Worm (Caenorhabditis elegans) whole organism, late embryonic: Measurements from ENCODE around the gene ubc-9.

Experiments used
- C38D4.7 ChIP-seq: fragments of 200-800 bp; sonication (Bioruptor generic); optimal IDR thresholded peaks from 2 replicates; lab custom pipeline; 2018; ENCODE audit warnings: mild to moderate bottlenecking, missing genetic modification characterization, moderate library complexity, missing compliant biosample characterization
- ahr-1 ChIP-seq: sonication (generic microtip); optimal IDR thresholded peaks from 2 replicates; lab custom pipeline; 2016; ENCODE audit warnings: missing genetic modification characterization, missing compliant biosample characterization
- ceh-14 ChIP-seq: sonication (generic microtip); optimal IDR thresholded peaks from 2 replicates; lab custom pipeline; 2016; ENCODE audit warnings: missing genotype, missing genetic modification characterization, missing compliant biosample characterization
- ceh-18 ChIP-seq: sonication (generic microtip); optimal IDR thresholded peaks from 2 replicates; lab custom pipeline; 2016; ENCODE audit warnings: missing genetic modification characterization, missing compliant biosample characterization
- ceh-19 ChIP-seq: fragments of 200-800 bp; sonication (Bioruptor generic); optimal IDR thresholded peaks from 2 replicates; lab custom pipeline; 2018; ENCODE audit warnings: mild to moderate bottlenecking, missing genetic modification characterization, missing compliant biosample characterization
- ceh-31 ChIP-seq: sonication (generic microtip); optimal IDR thresholded peaks from 2 replicates; lab custom pipeline; 2016; ENCODE audit warnings: missing genetic modification characterization, missing compliant biosample characterization
- ceh-34 ChIP-seq: sonication (generic microtip); optimal IDR thresholded peaks from 2 replicates; lab custom pipeline; 2016; ENCODE audit warnings: mild to moderate bottlenecking, missing genetic modification characterization, missing compliant biosample characterization
- ceh-48 ChIP-seq: sonication (generic microtip); optimal IDR thresholded peaks from 2 replicates; lab custom pipeline; 2016; ENCODE audit warnings: missing genetic modification characterization, inconsistent platforms, missing compliant biosample characterization
- dmd-4 ChIP-seq: sonication (generic microtip); optimal IDR thresholded peaks from 2 replicates; lab custom pipeline; 2016; ENCODE audit warnings: borderline replicate concordance, missing genetic modification characterization, missing compliant biosample characterization
- dve-1 ChIP-seq: sonication (generic microtip); optimal IDR thresholded peaks from 2 replicates; lab custom pipeline; 2017; ENCODE audit warnings: antibody characterized with exemption, mild to moderate bottlenecking, missing genetic modification characterization, missing compliant biosample characterization
- elt-2 ChIP-seq: sonication (generic microtip); optimal IDR thresholded peaks from 2 replicates; lab custom pipeline; 2016; ENCODE audit warnings: missing genetic modification reagents, missing genetic modification characterization, missing compliant biosample characterization
- fkh-10 ChIP-seq: fragments of 150-350 bp; optimal IDR thresholded peaks from 2 replicates; lab custom pipeline; 2014; ENCODE audit warnings: missing biosample characterization, missing genetic modification reagents, missing genetic modification characterization
- hlh-15 ChIP-seq: sonication (generic microtip); optimal IDR thresholded peaks from 2 replicates; lab custom pipeline; 2016; ENCODE audit warnings: missing genetic modification characterization, missing compliant biosample characterization
- hlh-30 ChIP-seq: sonication (generic microtip); optimal IDR thresholded peaks from 2 replicates; lab custom pipeline; 2017; ENCODE audit warnings: antibody characterized with exemption, missing genetic modification characterization, missing compliant biosample characterization; ENCODE audit not compliant: insufficient read depth
- hlh-6 ChIP-seq: sonication (generic microtip); optimal IDR thresholded peaks from 2 replicates; lab custom pipeline; 2016; ENCODE audit warnings: missing genotype, missing genetic modification characterization, missing compliant biosample characterization
- hlh-8 ChIP-seq: sonication (generic microtip); optimal IDR thresholded peaks from 2 replicates; lab custom pipeline; 2016; ENCODE audit warnings: missing genotype, missing genetic modification characterization, missing compliant biosample characterization
- lim-6 ChIP-seq: sonication (generic microtip); optimal IDR thresholded peaks from 2 replicates; lab custom pipeline; 2016; ENCODE audit warnings: missing genetic modification characterization, missing compliant biosample characterization
- lin-11 ChIP-seq: fragments of 200-800 bp; sonication (Bioruptor generic); optimal IDR thresholded peaks from 2 replicates; lab custom pipeline; 2018; ENCODE audit warnings: mild to moderate bottlenecking, missing genetic modification characterization, missing compliant biosample characterization
- madf-2 ChIP-seq: sonication (generic microtip); optimal IDR thresholded peaks from 2 replicates; lab custom pipeline; 2017; ENCODE audit warnings: missing genetic modification characterization, missing compliant biosample characterization
- pag-3 ChIP-seq: sonication (generic microtip); optimal IDR thresholded peaks from 2 replicates; lab custom pipeline; 2016; ENCODE audit warnings: missing compliant biosample characterization, missing genetic modification characterization, borderline replicate concordance
- pat-9 ChIP-seq: fragments of 200-800 bp; sonication (Bioruptor generic); optimal IDR thresholded peaks from 2 replicates; lab custom pipeline; 2018; ENCODE audit warnings: mild to moderate bottlenecking, missing genetic modification characterization, moderate library complexity, missing compliant biosample characterization
- pax-1 ChIP-seq: fragments of 150-350 bp; optimal IDR thresholded peaks from 2 replicates; lab custom pipeline; 2014; ENCODE audit warnings: missing biosample characterization, missing genetic modification characterization
- pha-4 ChIP-seq: fragments of 150-350 bp; optimal IDR thresholded peaks from 2 replicates; lab custom pipeline; 2018; ENCODE audit warnings: missing biosample characterization, missing genetic modification reagents, missing genetic modification characterization
- pros-1 ChIP-seq: fragments of 150-350 bp; optimal IDR thresholded peaks from 2 replicates; lab custom pipeline; 2014; ENCODE audit warnings: missing biosample characterization, missing genetic modification reagents, missing genetic modification characterization
- sdc-2 ChIP-seq: sonication (generic microtip); optimal IDR thresholded peaks from 2 replicates; lab custom pipeline; 2016; ENCODE audit warnings: missing genotype, missing genetic modification characterization, missing compliant biosample characterization
- sox-2 ChIP-seq: fragments of 200-800 bp; sonication (Bioruptor generic); IDR thresholded peaks from 2 replicates; pipeline ENCODE4 v1.3.6; 2022; ENCODE audit warnings: missing genetic modification reagents, missing genetic modification characterization, missing compliant biosample characterization
- sox-4 ChIP-seq: sonication (generic microtip); optimal IDR thresholded peaks from 2 replicates; lab custom pipeline; 2017; ENCODE audit warnings: mild to moderate bottlenecking, missing genetic modification characterization, inconsistent platforms, missing compliant biosample characterization
- unc-55 ChIP-seq: sonication (generic microtip); optimal IDR thresholded peaks from 2 replicates; lab custom pipeline; 2017; ENCODE audit warnings: missing biosample characterization, missing genetic modification reagents, missing genetic modification characterization
- unc-86 ChIP-seq: sonication (generic microtip); optimal IDR thresholded peaks from 2 replicates; lab custom pipeline; 2016; ENCODE audit warnings: missing genetic modification characterization, missing compliant biosample characterization
- zip-5 ChIP-seq: sonication (generic microtip); optimal IDR thresholded peaks from 2 replicates; lab custom pipeline; 2016; ENCODE audit warnings: missing genetic modification characterization, missing compliant biosample characterization
- ztf-16 ChIP-seq: sonication (generic microtip); optimal IDR thresholded peaks from 2 replicates; lab custom pipeline; 2017; ENCODE audit warnings: missing genetic modification characterization, missing compliant biosample characterization

ubc-9 gene

ce11 chrIV:4612597-4612996, 38.2 kb upstream of the ubc-9 start:
- TF ChIP-seq pat-9 (tag; lab: Kevin White, UChicago) = no peak
- TF ChIP-seq unc-55 (GFP tag; lab: Kevin White, UChicago) = no peak
- no peak for TF ChIP-seq hlh-6 (tag; lab: Kevin White, UChicago)
- no peak for TF ChIP-seq dve-1 (tag; lab: Kevin White, UChicago)
- TF ChIP-seq, all 69 proteins: peak for 0

DNA sequence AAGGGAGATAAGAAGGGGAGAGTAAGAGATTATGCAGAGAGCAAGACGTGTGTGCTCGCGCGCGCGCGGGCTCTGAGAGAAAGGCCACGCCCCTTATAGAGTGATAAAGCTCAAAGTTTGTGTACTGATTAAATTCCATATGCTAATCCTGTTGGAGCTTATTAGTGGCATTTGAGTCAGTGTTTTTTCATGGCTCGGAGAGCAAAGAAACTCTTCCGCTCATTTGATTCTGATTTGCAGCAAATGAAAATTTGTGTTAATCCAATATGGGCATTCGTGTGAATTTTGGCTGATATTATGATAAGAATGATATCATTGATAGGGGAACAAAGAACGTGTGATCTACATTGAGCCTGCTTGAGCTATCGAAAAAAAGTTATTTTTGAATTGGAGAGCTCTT, 37.3 kb upstream of the ubc-9 start:
- TF ChIP-seq ceh-14 (tag; lab: Kevin White, UChicago) = peak; percentile 3
- TF ChIP-seq pat-9 (tag; lab: Kevin White, UChicago) = no peak

- TF ChIP-seq ceh-31 (tag; lab: Kevin White, UChicago) (peak; percentile 4), ceh-14 (tag; lab: Kevin White, UChicago) (no peak), pax-1 (no peak), sox-4 (tag; lab: Kevin White, UChicago) (no peak), sox-2 (GFP tag; lab: Robert Waterston, UW) (no peak), zip-5 (tag; lab: Kevin White, UChicago) (no peak), hlh-15 (tag; lab: Kevin White, UChicago) (no peak), sdc-2 (tag; lab: Kevin White, UChicago) (no peak), ztf-16 (tag; lab: Kevin White, UChicago) (no peak)
- TF ChIP-seq, all 69 proteins: peak for 1
These were observed 27.0 kb upstream of the ubc-9 start for ce11 chrIV:4623852-4624251.

DNA sequence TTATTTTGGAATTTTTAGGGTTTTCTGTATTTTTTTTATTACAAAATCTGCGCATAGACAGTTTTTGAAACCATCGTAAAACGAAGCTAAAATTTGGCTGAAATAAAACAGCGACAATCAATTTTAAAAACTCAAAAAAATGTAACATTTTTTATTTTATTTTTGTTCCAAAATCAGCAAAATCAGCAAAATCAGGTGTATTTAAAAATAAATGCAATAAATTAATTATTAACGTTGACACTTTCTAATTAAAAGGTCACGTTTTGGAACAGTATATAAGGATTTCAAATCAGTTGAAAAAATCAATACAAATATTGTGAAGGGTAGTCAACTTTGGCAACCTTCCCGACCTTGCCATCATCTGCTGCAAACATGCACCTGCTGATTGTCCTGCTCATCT, 17.5 kb upstream of the ubc-9 start, which contains the start of gene R105.1:
TSS of gene R105.1 (plus strand) at position 301 of the 400 bp plus-strand sequence.
- TF ChIP-seq ceh-48 (tag; lab: Kevin White, UChicago) (no peak), ahr-1 (tag; lab: Kevin White, UChicago) (no peak), pha-4 (tag; lab: Kevin White, UChicago) (no peak), hlh-6 (tag; lab: Kevin White, UChicago) (no peak), hlh-15 (tag; lab: Kevin White, UChicago) (no peak), hlh-30 (tag; lab: Kevin White, UChicago) (no peak), madf-2 (tag; lab: Kevin White, UChicago) (no peak)

DNA sequence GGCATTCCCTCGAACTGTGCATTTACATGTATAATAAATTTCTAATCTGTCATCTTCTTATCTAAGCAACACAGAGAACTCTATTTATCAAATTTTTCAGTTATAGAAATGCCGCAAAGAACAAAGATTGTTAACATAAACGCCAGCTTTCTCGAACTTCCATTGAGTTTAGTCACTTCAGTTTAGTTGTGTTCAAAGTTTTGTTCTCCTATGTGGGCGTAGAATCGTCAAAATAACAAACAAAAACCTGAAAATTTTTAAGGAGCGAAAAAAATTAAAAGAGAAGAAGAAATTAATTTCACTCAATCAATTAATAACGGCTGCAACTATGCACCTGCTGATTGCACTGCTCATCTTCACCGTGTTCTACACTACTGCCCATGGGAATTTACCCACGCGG, 14.8 kb upstream of the ubc-9 start, which contains the start of gene R105.5:
TSS of gene R105.5 (plus strand) at position 301 of the 400 bp plus-strand sequence.
- TF ChIP-seq pha-4 (tag; lab: Kevin White, UChicago) (no peak), elt-2 (tag; lab: Kevin White, UChicago) (no peak), hlh-8 (no peak), lim-6 (tag; lab: Kevin White, UChicago) (no peak), ceh-18 (tag; lab: Kevin White, UChicago) (no peak)
- TF ChIP-seq, all 69 proteins: peak for 0

DNA sequence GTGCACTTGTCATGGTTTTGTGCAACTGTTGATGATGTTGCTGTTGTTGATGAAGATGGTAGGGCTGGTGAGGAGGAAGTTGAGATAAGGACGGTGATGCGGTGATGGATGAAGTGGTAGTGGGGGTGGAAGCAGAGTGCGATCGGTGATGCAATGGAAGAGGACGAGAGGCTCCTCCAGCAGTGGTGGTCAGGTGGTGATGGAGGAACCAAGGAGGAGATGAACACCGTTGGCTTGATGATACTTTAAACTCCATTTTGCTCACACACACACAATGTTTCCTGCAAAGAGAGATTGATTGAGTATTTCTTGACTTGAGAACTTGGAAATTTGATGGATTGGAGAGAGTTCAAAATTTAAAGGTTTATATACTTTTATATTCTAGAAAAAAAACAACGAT, 13.0 kb upstream of the ubc-9 start, which contains the start of gene F19C7.8:
TSS of gene F19C7.8 (minus strand) at position 256 of the 400 bp plus-strand sequence.
- no peak for TF ChIP-seq pha-4 (tag; lab: Kevin White, UChicago)
- peak; percentile 44 for TF ChIP-seq unc-55 (GFP tag; lab: Kevin White, UChicago)

DNA sequence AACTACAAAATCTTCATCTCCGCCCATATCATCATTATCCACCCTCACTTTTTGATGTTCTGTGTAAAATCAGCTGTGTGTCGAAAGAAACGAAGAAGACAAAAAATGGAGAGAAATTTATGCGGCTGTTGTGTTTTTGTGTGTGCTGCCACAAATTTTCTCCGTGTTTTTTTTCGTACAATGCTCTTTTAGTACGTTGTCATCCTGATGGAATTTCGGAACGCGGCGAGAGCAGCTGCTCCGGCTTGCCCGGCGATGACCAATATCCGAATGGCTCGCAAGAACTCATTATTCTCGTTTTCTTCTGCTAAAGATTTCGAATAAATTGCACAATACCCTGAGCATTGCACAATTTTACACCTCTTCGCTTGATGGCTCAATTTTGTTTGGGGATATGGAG, 11.5 kb upstream of the ubc-9 start:
- TF ChIP-seq C38D4.7 (no peak), dmd-4 (tag; lab: Kevin White, UChicago) (no peak), pag-3 (tag; lab: Kevin White, UChicago) (no peak), unc-86 (tag; lab: Kevin White, UChicago) (no peak), ceh-34 (tag; lab: Kevin White, UChicago) (no peak), ahr-1 (tag; lab: Kevin White, UChicago) (no peak), hlh-30 (tag; lab: Kevin White, UChicago) (no peak), ceh-18 (tag; lab: Kevin White, UChicago) (no peak), ceh-19 (GFP tag; lab: Kevin White, UChicago) (no peak), pros-1 (tag; lab: Kevin White, UChicago) (no peak), dve-1 (tag; lab: Kevin White, UChicago) (no peak), lin-11 (tag; lab: Kevin White, UChicago) (no peak), elt-2 (tag; lab: Kevin White, UChicago) (no peak), fkh-10 (GFP tag; lab: Kevin White, UChicago) (no peak), ztf-16 (tag; lab: Kevin White, UChicago) (no peak), hlh-6 (tag; lab: Kevin White, UChicago) (no peak)
